Fruit fly (Drosophila melanogaster) whole organism, embryonic: ENCODE results near the gene CG5225.

Source experiments
- Atf-2 ChIP-seq: fragments of 200-800 bp; sonication (Bioruptor generic); optimal IDR thresholded peaks from 2 replicates; lab custom pipeline; 2016; ENCODE audit warnings: missing biosample characterization, missing genetic modification characterization
- BEAF-32 ChIP-seq: fragments of 200-800 bp; sonication (Bioruptor generic); optimal IDR thresholded peaks from 3 replicates; lab custom pipeline; 2017; ENCODE audit warnings: missing biosample characterization, missing genetic modification characterization, mild to moderate bottlenecking, moderate library complexity, missing genetic modification reagents
- Blimp-1 ChIP-seq: fragments of 200-800 bp; sonication (Bioruptor generic); optimal IDR thresholded peaks from 3 replicates; lab custom pipeline; 2018; ENCODE audit warnings: missing biosample characterization, missing genetic modification characterization, mild to moderate bottlenecking, moderate library complexity, missing genetic modification reagents
- CG10462 ChIP-seq: fragments of 200-800 bp; sonication (Bioruptor generic); optimal IDR thresholded peaks from 2 replicates; lab custom pipeline; 2016; ENCODE audit warnings: missing biosample characterization, missing genetic modification characterization
- CG10979 ChIP-seq: fragments of 200-800 bp; sonication (Bioruptor generic); optimal IDR thresholded peaks from 2 replicates; lab custom pipeline; 2018; ENCODE audit warnings: missing biosample characterization, mild to moderate bottlenecking, missing genetic modification characterization, moderate library complexity
- CG11093 ChIP-seq: fragments of 200-800 bp; sonication (Bioruptor generic); IDR thresholded peaks from 3 replicates; pipeline ENCODE4 v1.3.6; 2022; ENCODE audit warnings: missing biosample characterization, missing genetic modification characterization
- CG12744 ChIP-seq: fragments of 200-800 bp; sonication (Bioruptor generic); optimal IDR thresholded peaks from 2 replicates; lab custom pipeline; 2016; ENCODE audit warnings: missing biosample characterization, missing genetic modification characterization
- CG12942 ChIP-seq: fragments of 200-800 bp; sonication (Bioruptor generic); optimal IDR thresholded peaks from 3 replicates; lab custom pipeline; 2016; ENCODE audit warnings: missing biosample characterization, missing genetic modification characterization
- CG17568 ChIP-seq: fragments of 200-800 bp; sonication (Bioruptor generic); optimal IDR thresholded peaks from 2 replicates; lab custom pipeline; 2018; ENCODE audit warnings: missing biosample characterization, mild to moderate bottlenecking, missing genetic modification characterization, moderate library complexity
- CG1792 ChIP-seq: fragments of 200-800 bp; sonication (Bioruptor generic); optimal IDR thresholded peaks from 2 replicates; lab custom pipeline; 2016; ENCODE audit warnings: missing biosample characterization, missing genetic modification characterization
- CG18619 ChIP-seq: fragments of 200-800 bp; sonication (Bioruptor generic); optimal IDR thresholded peaks from 3 replicates; lab custom pipeline; 2017; ENCODE audit warnings: missing biosample characterization, mild to moderate bottlenecking, missing genetic modification characterization
- CG2875 ChIP-seq: fragments of 200-800 bp; sonication (Bioruptor generic); optimal IDR thresholded peaks from 2 replicates; lab custom pipeline; 2017; ENCODE audit warnings: missing biosample characterization, mild to moderate bottlenecking, missing genetic modification characterization, missing genetic modification reagents
- CG33557 ChIP-seq: fragments of 200-800 bp; sonication (Bioruptor generic); optimal IDR thresholded peaks from 2 replicates; lab custom pipeline; 2019; ENCODE audit warnings: missing biosample characterization, mild to moderate bottlenecking, missing genetic modification characterization, moderate library complexity
- CG3838 ChIP-seq: fragments of 200-800 bp; sonication (Bioruptor generic); optimal IDR thresholded peaks from 3 replicates; lab custom pipeline; 2016; ENCODE audit warnings: missing biosample characterization, missing genetic modification characterization
- CG6254 ChIP-seq: fragments of 200-800 bp; sonication (Bioruptor generic); optimal IDR thresholded peaks from 3 replicates; lab custom pipeline; 2017; ENCODE audit warnings: mild to moderate bottlenecking, missing biosample characterization, missing genetic modification reagents, missing genetic modification characterization
- CG7357 ChIP-seq: fragments of 200-800 bp; sonication (Bioruptor generic); IDR thresholded peaks from 3 replicates; pipeline ENCODE4 v1.3.6; 2022; ENCODE audit warnings: missing biosample characterization, missing genetic modification characterization
- CG8290 ChIP-seq, 3 experiments: fragments of 200-800 bp; sonication (Bioruptor generic); optimal IDR thresholded peaks; 2 replicates each; lab custom pipeline; 2016 to 2019; ENCODE audit warnings: missing biosample characterization in 3 of 3, missing genetic modification characterization in 3 of 3, mild to moderate bottlenecking in 2 of 3, moderate library complexity in 1 of 3
- Dad ChIP-seq: fragments of 200-800 bp; sonication (Bioruptor generic); optimal IDR thresholded peaks from 3 replicates; lab custom pipeline; 2016; ENCODE audit warnings: missing biosample characterization, missing genetic modification characterization
- Dfd ChIP-seq, 2 experiments: fragments of >200 bp; optimal IDR thresholded peaks; 2 replicates each; lab custom pipeline; 2017; ENCODE audit warnings: missing biosample characterization in 2 of 2, missing genetic modification characterization in 2 of 2
- Dip3 ChIP-seq: fragments of 200-800 bp; sonication (Bioruptor generic); optimal IDR thresholded peaks from 3 replicates; lab custom pipeline; 2016; ENCODE audit warnings: missing biosample characterization, missing genetic modification characterization
- HLH4C ChIP-seq: fragments of 200-800 bp; sonication (Bioruptor generic); IDR thresholded peaks from 3 replicates; pipeline ENCODE4 v1.3.6; 2022; ENCODE audit warnings: missing biosample characterization, missing genetic modification characterization; ENCODE audit not compliant: partially characterized antibody
- Hr51 ChIP-seq, 2 experiments: fragments of 200-800 bp; sonication (Bioruptor generic); optimal IDR thresholded peaks; 2 replicates in 1 of 2; 3 replicates in 1 of 2; lab custom pipeline; 2016 to 2018; ENCODE audit warnings: missing biosample characterization in 2 of 2, missing genetic modification characterization in 2 of 2, mild to moderate bottlenecking in 1 of 2, moderate library complexity in 1 of 2
- Lim3 ChIP-seq: fragments of 200-800 bp; sonication (Bioruptor generic); IDR thresholded peaks from 2 replicates; pipeline ENCODE4 v1.3.6; 2022; ENCODE audit warnings: missing biosample characterization, missing genetic modification characterization
- Nf-YB ChIP-seq: fragments of 200-800 bp; sonication (Bioruptor generic); optimal IDR thresholded peaks from 3 replicates; lab custom pipeline; 2019; ENCODE audit warnings: missing biosample characterization, mild to moderate bottlenecking, missing genetic modification characterization, moderate library complexity
- Pdp1 ChIP-seq, 2 experiments: fragments of 200-800 bp; sonication (Bioruptor generic); optimal IDR thresholded peaks; 3 replicates each; lab custom pipeline; 2016; ENCODE audit warnings: missing biosample characterization in 2 of 2, missing genetic modification characterization in 2 of 2, mild to moderate bottlenecking in 1 of 2, moderate library complexity in 1 of 2
- Side ChIP-seq: fragments of 200-800 bp; sonication (Bioruptor generic); optimal IDR thresholded peaks from 2 replicates; lab custom pipeline; 2016; ENCODE audit warnings: missing biosample characterization, missing genetic modification characterization
- Taf1 ChIP-seq: fragments of 200-800 bp; sonication (Bioruptor generic); IDR thresholded peaks from 2 replicates; pipeline ENCODE4 v1.3.6; 2022; ENCODE audit warnings: missing biosample characterization, missing genetic modification characterization
- Xbp1 ChIP-seq: fragments of 200-800 bp; sonication (Bioruptor generic); optimal IDR thresholded peaks from 3 replicates; lab custom pipeline; 2016; ENCODE audit warnings: missing biosample characterization, mild to moderate bottlenecking, missing genetic modification characterization
- ato ChIP-seq: fragments of 200-800 bp; sonication (Bioruptor generic); IDR thresholded peaks from 2 replicates; pipeline ENCODE4 v1.3.6; 2022; ENCODE audit warnings: missing biosample characterization, missing genetic modification characterization; ENCODE audit not compliant: partially characterized antibody
- chm ChIP-seq: fragments of 200-800 bp; sonication (Bioruptor generic); IDR thresholded peaks from 2 replicates; pipeline ENCODE4 v1.3.6; 2022; ENCODE audit warnings: missing biosample characterization, missing genetic modification characterization
- chn ChIP-seq: fragments of 200-800 bp; sonication (Bioruptor generic); optimal IDR thresholded peaks from 2 replicates; lab custom pipeline; 2016; ENCODE audit warnings: missing biosample characterization, missing genetic modification characterization
- crc ChIP-seq: fragments of 200-800 bp; sonication (Bioruptor generic); optimal IDR thresholded peaks from 2 replicates; lab custom pipeline; 2016; ENCODE audit warnings: missing biosample characterization, missing genetic modification characterization
- cwo ChIP-seq: fragments of 200-800 bp; sonication (Bioruptor generic); optimal IDR thresholded peaks from 3 replicates; lab custom pipeline; 2017; ENCODE audit warnings: missing biosample characterization, missing genetic modification characterization, mild to moderate bottlenecking, moderate library complexity, missing genetic modification reagents
- ems ChIP-seq: fragments of 200-800 bp; sonication (Bioruptor generic); optimal IDR thresholded peaks from 3 replicates; lab custom pipeline; 2016; ENCODE audit warnings: missing biosample characterization, missing genetic modification characterization
- exex ChIP-seq: fragments of 200-800 bp; sonication (Bioruptor generic); optimal IDR thresholded peaks from 4 replicates; lab custom pipeline; 2018; ENCODE audit warnings: missing biosample characterization, mild to moderate bottlenecking, missing genetic modification characterization, moderate library complexity
- fu2 ChIP-seq: fragments of 200-800 bp; sonication (Bioruptor generic); optimal IDR thresholded peaks from 2 replicates; lab custom pipeline; 2016; ENCODE audit warnings: missing biosample characterization, missing genetic modification characterization
- her ChIP-seq: fragments of 200-800 bp; sonication (Bioruptor generic); optimal IDR thresholded peaks from 2 replicates; lab custom pipeline; 2016; ENCODE audit warnings: missing biosample characterization, missing genetic modification characterization
- hth ChIP-seq: fragments of >200 bp; optimal IDR thresholded peaks from 2 replicates; lab custom pipeline; 2017; ENCODE audit warnings: inconsistent platforms
- lmd ChIP-seq: fragments of 200-800 bp; sonication (Bioruptor generic); IDR thresholded peaks from 2 replicates; pipeline ENCODE4 v1.3.6; 2022; ENCODE audit warnings: missing biosample characterization, missing genetic modification characterization
- lola ChIP-seq, 3 experiments: fragments of >200 bp in 2 of 3; fragments of 200-800 bp in 1 of 3; sonication (Bioruptor generic) in 1 of 3; optimal IDR thresholded peaks; 2 replicates each; lab custom pipeline; 2017 to 2019; ENCODE audit warnings: missing biosample characterization in 3 of 3, missing genetic modification characterization in 3 of 3, mild to moderate bottlenecking in 1 of 3, moderate library complexity in 1 of 3
- mld ChIP-seq: fragments of 200-800 bp; sonication (Bioruptor generic); IDR thresholded peaks from 3 replicates; pipeline ENCODE4 v1.3.6; 2022; ENCODE audit warnings: missing biosample characterization, missing genetic modification characterization; ENCODE audit not compliant: partially characterized antibody
- nom ChIP-seq: fragments of 200-800 bp; sonication (Bioruptor generic); optimal IDR thresholded peaks from 2 replicates; lab custom pipeline; 2017; ENCODE audit warnings: missing biosample characterization, missing genetic modification characterization, mild to moderate bottlenecking, moderate library complexity, missing genetic modification reagents
- run ChIP-seq: fragments of 200-800 bp; sonication (Bioruptor generic); optimal IDR thresholded peaks from 3 replicates; lab custom pipeline; 2018; ENCODE audit warnings: missing biosample characterization, mild to moderate bottlenecking, missing genetic modification characterization
- tin ChIP-seq: fragments of 200-800 bp; sonication (Bioruptor generic); optimal IDR thresholded peaks from 3 replicates; lab custom pipeline; 2016; ENCODE audit warnings: missing biosample characterization, missing genetic modification characterization
- tna ChIP-seq: fragments of 200-800 bp; sonication (Bioruptor generic); IDR thresholded peaks from 2 replicates; pipeline ENCODE4 v1.3.6; 2022; ENCODE audit warnings: missing biosample characterization, missing genetic modification characterization; ENCODE audit not compliant: partially characterized antibody
- vfl ChIP-seq: fragments of 200-800 bp; sonication (Bioruptor generic); optimal IDR thresholded peaks from 2 replicates; lab custom pipeline; 2016; ENCODE audit warnings: missing biosample characterization, missing genetic modification characterization
- zfh1 ChIP-seq: fragments of 200-800 bp; sonication (Bioruptor generic); IDR thresholded peaks from 3 replicates; pipeline ENCODE4 v1.3.6; 2022; ENCODE audit warnings: missing biosample characterization, missing genetic modification characterization

CG5225 gene

DNA sequence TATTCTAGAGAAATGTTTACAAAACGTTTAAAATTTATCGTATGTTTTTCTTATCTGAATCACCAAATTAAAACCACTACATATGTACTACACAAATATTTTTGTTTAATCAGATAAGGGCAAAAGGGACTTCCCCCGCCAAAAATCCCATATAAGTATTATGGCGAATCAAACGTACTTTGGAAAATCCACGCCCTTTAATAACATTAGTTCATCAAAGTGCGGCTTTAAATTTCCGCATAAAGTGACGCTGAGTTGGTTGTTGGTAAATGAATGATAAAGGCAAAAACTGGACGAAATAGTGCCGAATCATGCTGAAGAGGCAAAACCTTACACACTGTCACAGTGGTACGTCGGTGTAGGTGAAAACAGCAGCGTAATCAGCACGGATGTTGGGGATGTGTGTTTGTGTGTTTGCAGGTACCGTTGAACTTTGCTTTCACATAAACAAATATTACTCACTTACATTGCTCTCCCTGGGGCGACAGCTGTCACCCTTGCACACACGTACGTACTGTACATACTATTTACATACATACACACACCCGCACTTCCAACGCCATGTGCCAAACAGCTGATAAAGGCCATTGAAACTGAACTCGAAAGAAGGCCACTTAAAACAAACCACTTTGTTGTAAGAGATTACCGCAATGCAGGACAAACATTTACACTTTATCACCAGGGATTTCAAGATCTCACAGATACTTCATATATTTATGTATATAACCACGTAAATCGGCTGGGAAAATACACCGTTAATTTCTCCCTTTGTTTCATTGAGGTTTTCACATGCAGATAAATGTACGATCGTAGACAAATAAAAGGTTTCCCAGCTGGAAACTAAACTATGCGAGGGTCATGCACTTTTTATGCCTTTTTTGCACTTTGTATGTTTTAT lies 50.7 kb downstream of the CG5225 start (continued):
- TF ChIP-seq tna (GFP tag; lab: Robert Waterston, UW) (no peak), CG3838 (GFP tag; lab: Kevin White, UChicago) (no peak), Dfd (GFP tag; optimal IDR thresholded peaks at IDR 0.05; lab: Kevin White, UChicago) (no peak), CG2875 (GFP tag; lab: Kevin White, UChicago) (peak; percentile 5), CG8290 (GFP tag; optimal IDR thresholded peaks at IDR 0.05; lab: Kevin White, UChicago) (no peak), CG8290 (tag; optimal IDR thresholded peaks at IDR 0.05; lab: Kevin White, UChicago) (peak; percentile 13 to 74), CG18619 (no peak), fu2 (GFP tag; lab: Kevin White, UChicago) (no peak), Side (no peak), CG1792 (GFP tag; lab: Kevin White, UChicago) (no peak), CG12942 (no peak), CG12744 (no peak), CG7357 (GFP tag; lab: Robert Waterston, UW) (no peak), lmd (GFP tag; lab: Robert Waterston, UW) (no peak; the same call in 1 of the 2 replicates), CG17568 (peak; percentile 28), zfh1 (0 out of 3 replicates have a peak, but pooled peaks have one; percentile 29), exex (tag; lab: Kevin White, UChicago) (peak; percentile 5), CG10979 (tag; lab: Kevin White, UChicago) (no peak), CG6254 (peak; percentile 29), hth (lab: Kevin White, UChicago) (no peak), Taf1 (GFP tag; lab: Robert Waterston, UW) (peak; percentile 21; the same call in 1 of the 2 replicates), mld (no peak), Dad (GFP tag; lab: Kevin White, UChicago) (no peak), BEAF-32 (GFP tag; lab: Kevin White, UChicago) (no peak), chm (peak; percentile 51; the same call in 1 of the 2 replicates), chn (GFP tag; lab: Kevin White, UChicago) (no peak), Dip3 (no peak), Hr51 (GFP tag; optimal IDR thresholded peaks at IDR 0.05; lab: Kevin White, UChicago) (no peak), run (no peak), CG10462 (GFP tag; lab: Kevin White, UChicago) (no peak), nom (GFP tag; lab: Kevin White, UChicago) (peak; percentile 61), crc (GFP tag; lab: Kevin White, UChicago) (no peak), Xbp1 (GFP tag; lab: Kevin White, UChicago) (no peak), HLH4C (GFP tag; lab: Robert Waterston, UW) (no peak), CG33557 (GFP tag; lab: Kevin White, UChicago) (peak; percentile 63), ato (GFP tag; lab: Robert Waterston, UW) (no peak), ems (GFP tag; lab: Kevin White, UChicago) (peak; percentile 3), lola (GFP tag; optimal IDR thresholded peaks at IDR 0.05; lab: Kevin White, UChicago) (peak in 1 of 3 experiments; percentile 18), CG11093 (GFP tag; lab: Robert Waterston, UW) (no peak), cwo (GFP tag; lab: Kevin White, UChicago) (peak; percentile 46), Pdp1 (GFP tag; optimal IDR thresholded peaks at IDR 0.05; lab: Kevin White, UChicago) (peak in 1 of 2 experiments; percentile 57), Nf-YB (GFP tag; lab: Kevin White, UChicago) (no peak), her (peak; percentile 33), Blimp-1 (peak; percentile 20), Lim3 (no peak), Atf-2 (GFP tag; lab: Kevin White, UChicago) (no peak), tin (GFP tag; lab: Kevin White, UChicago) (no peak), vfl (GFP tag; lab: Kevin White, UChicago) (no peak)
